Worm (Caenorhabditis elegans): ENCODE measurements around the gene C55A6.3.

DNA sequence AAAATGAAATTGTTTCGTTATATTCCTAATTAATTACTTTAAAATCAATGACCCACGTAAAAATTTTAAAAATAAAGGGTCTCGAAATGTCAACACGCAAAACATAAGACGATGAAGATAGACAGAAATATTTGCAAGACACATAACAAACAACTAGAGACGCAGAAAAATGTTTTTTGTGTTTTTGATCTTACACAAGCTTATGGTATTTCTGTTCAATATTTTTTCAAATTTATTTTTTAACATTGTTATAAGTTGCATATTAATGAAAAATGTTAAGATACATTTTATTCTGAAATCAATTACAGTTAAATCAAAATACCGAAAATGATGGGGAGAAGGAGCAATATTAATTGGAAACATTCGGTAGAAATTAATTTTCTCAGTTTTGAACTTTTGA is at the start of gene C55A6.3:
- TF ChIP-seq hmg-4 (GFP tag; optimal IDR thresholded peaks at IDR 0.05) = no peak
- TF ChIP-seq F13C5.2 (tag; optimal IDR thresholded peaks at IDR 0.05) = no peak
- TF ChIP-seq ama-1 (optimal IDR thresholded peaks at IDR 0.05) = no peak
- no peak for TF ChIP-seq ets-7 (tag; optimal IDR thresholded peaks at IDR 0.05)
- no peak for TF ChIP-seq B0310.2 (tag; optimal IDR thresholded peaks at IDR 0.05)
- TF ChIP-seq pes-1 (GFP tag; IDR thresholded peaks at IDR 0.05) = no peak
- TF ChIP-seq sea-1 (GFP tag; conservative IDR thresholded peaks at IDR 0.05) = no peak
- TF ChIP-seq scrt-1 (GFP tag; IDR thresholded peaks at IDR 0.05) = no peak
- TF ChIP-seq flt-1 (GFP tag; IDR thresholded peaks at IDR 0.05) = no peak
- TF ChIP-seq hmbx-1 (tag; optimal IDR thresholded peaks at IDR 0.05) = no peak
- no peak for TF ChIP-seq tra-4 (tag; optimal IDR thresholded peaks at IDR 0.05)
- no peak for TF ChIP-seq ceh-36 (tag; optimal IDR thresholded peaks at IDR 0.05)
